Fruit fly (Drosophila melanogaster): Measurements from ENCODE around the gene GXIVsPLA2.

- TF ChIP-seq CG9705 (GFP tag; optimal IDR thresholded peaks at IDR 0.05) (no peak), fru (GFP tag; optimal IDR thresholded peaks at IDR 0.05) (no peak), GATAd (GFP tag; optimal IDR thresholded peaks at IDR 0.05) (no peak), Myc (optimal IDR thresholded peaks at IDR 0.05) (no peak), Hnf4 (GFP tag; optimal IDR thresholded peaks at IDR 0.05) (no peak), psq (GFP tag; optimal IDR thresholded peaks at IDR 0.05) (no peak), lola (GFP tag; optimal IDR thresholded peaks at IDR 0.05) (no peak), usp (GFP tag; optimal IDR thresholded peaks at IDR 0.05) (no peak), sv (GFP tag; optimal IDR thresholded peaks at IDR 0.05) (no peak), ey (GFP tag; optimal IDR thresholded peaks at IDR 0.05) (no peak)
Observed at dm6 chr3L:15953892-15954291, 1.0 kb upstream of the GXIVsPLA2 start.
